Worm (Caenorhabditis elegans): ENCODE results near the gene cest-8.

cest-8 gene

ce11 chrX:12181606-12182005 lies 37.9 kb upstream of the cest-8 start:
- TF ChIP-seq W03F9.2 (tag; optimal IDR thresholded peaks at IDR 0.05), result no peak
- no peak for TF ChIP-seq dao-5 (tag; optimal IDR thresholded peaks at IDR 0.05)
- no peak for TF ChIP-seq him-1 (tag; optimal IDR thresholded peaks at IDR 0.05)

DNA sequence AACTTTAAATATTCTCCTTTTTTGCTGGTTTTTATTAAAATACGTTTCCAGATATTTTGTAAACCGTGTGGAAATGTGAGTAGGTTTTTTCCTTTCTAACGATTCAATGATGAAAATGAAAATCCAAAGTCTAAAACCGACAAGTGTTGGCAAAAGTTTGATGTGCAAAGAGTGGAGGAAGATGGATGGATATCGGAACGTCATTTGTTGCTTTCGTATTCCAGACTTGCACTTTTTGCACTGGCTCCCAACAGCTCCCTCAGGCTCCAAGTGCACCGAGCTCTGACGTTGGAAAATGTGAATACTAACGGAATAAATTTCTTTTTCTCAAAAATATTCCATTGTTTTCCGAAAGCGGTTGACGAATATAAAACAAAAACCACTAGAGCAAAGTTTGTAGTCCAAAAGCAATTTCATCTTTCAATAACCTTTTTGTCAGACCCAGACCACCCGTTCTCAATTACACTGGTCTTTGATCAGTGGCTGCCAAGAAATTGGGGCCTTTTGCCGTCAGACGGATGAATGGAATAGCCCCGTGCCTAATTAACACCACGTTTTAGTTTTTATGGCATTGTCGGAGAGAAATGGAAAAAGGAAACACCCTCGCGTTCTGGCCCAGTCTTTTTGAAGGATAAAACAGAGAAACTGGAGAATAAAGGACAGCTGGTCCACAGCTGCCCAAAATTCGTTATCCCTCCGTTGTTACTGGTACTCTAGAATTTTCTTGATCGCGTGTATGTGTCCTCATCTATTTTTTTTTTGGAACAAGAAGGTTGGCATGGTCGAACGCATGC lies 36.6 kb upstream of the cest-8 start:
- TF ChIP-seq him-1 (tag; optimal IDR thresholded peaks at IDR 0.05), result no peak
- TF ChIP-seq W03F9.2 (tag; optimal IDR thresholded peaks at IDR 0.05), result no peak
- TF ChIP-seq dao-5 (tag; optimal IDR thresholded peaks at IDR 0.05), result no peak

DNA sequence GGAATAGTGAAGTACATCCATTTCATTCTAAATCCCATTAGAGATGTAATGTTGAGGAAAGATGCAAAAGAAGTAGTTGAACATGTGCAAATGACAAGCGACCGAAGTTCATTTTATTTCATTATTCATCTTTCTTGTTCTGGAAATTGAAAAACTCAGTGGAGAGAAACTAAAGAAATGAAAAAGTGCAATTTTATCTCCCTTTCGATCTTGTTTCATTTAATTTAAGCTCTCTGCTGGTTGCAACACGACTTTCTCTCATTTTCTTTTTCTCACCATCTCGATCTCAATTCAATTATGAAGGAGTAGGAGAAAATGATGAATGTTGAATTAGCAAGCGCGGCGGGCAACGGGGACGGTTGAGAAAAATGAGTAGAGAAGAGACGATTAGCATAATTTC lies 35.1 kb upstream of the cest-8 start:
- TF ChIP-seq W03F9.2 (tag; optimal IDR thresholded peaks at IDR 0.05) (no peak), him-1 (tag; optimal IDR thresholded peaks at IDR 0.05) (no peak), dao-5 (tag; optimal IDR thresholded peaks at IDR 0.05) (no peak)

- TF ChIP-seq W03F9.2 (tag; optimal IDR thresholded peaks at IDR 0.05), result no peak
- no peak for TF ChIP-seq dao-5 (tag; optimal IDR thresholded peaks at IDR 0.05)
- TF ChIP-seq him-1 (tag; optimal IDR thresholded peaks at IDR 0.05), result no peak
These were observed 33.5 kb upstream of the cest-8 start for ce11 chrX:12185847-12186559.

DNA sequence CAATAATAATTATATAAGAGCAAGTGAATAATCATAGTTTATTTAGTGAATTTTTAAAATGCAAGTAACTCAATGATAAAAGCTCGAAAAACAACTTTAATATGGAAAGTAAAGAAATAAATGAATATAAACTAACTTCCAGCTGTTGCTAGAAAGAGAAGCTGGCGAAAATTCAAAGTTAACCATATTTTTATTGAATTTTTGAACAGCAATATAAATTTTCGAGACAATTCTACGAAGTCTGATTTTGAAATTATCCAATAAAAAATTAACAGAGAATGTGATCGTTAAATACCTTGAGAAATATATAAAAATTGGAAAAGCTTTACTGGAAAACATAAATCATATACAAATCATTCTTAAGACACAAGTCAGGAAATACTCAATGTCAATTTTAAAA lies 32.9 kb upstream of the cest-8 start:
- TF ChIP-seq dao-5 (tag; optimal IDR thresholded peaks at IDR 0.05) (no peak), him-1 (tag; optimal IDR thresholded peaks at IDR 0.05) (no peak), W03F9.2 (tag; optimal IDR thresholded peaks at IDR 0.05) (no peak)

DNA sequence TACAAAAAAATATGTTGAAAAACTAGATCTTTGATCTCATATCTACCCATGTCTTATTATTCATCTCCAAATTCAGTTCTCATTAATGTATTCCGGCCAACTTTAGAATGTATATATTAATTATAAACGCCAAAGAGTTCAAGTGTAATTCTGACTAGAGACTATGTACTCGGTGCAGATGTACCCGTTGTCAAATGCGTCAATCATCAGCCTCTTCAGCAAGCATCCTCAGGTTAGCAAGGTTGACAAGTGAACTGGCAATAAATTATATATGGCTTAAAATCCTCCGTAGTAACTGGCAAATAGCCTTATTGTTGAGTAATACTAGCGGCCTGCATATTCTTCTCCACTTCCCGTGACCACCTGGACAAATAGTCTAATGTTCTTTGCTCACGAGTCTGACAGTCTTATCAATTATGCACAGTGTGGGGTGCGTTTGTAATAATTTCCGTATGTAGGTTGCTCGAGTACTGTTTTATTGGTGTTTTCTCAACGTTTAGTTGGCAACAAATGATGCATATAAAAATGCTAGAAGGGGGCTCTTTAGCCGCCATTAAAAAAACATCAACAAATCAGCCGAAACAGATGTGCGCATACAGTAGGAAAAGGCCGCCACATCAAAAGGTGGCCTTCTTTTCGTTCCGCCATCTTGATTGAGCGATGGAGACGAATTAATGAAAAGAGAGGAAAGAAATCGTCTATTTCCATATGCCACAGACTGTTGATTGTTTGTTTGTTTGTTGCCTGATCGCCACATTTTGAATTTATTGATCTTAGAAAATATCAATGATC lies 31.0 kb upstream of the cest-8 start:
- no peak for TF ChIP-seq him-1 (tag; optimal IDR thresholded peaks at IDR 0.05)
- TF ChIP-seq W03F9.2 (tag; optimal IDR thresholded peaks at IDR 0.05), result no peak
- TF ChIP-seq dao-5 (tag; optimal IDR thresholded peaks at IDR 0.05), result no peak

- TF ChIP-seq him-1 (tag; optimal IDR thresholded peaks at IDR 0.05), result no peak
- no peak for TF ChIP-seq dao-5 (tag; optimal IDR thresholded peaks at IDR 0.05)
- no peak for TF ChIP-seq W03F9.2 (tag; optimal IDR thresholded peaks at IDR 0.05)
These were observed 22.1 kb upstream of the cest-8 start for ce11 chrX:12197367-12197766.

- no peak for TF ChIP-seq dao-5 (tag; optimal IDR thresholded peaks at IDR 0.05)
- TF ChIP-seq W03F9.2 (tag; optimal IDR thresholded peaks at IDR 0.05), result no peak
- peak; percentile 15 for TF ChIP-seq him-1 (tag; optimal IDR thresholded peaks at IDR 0.05)
These were observed 21.2 kb upstream of the cest-8 start for ce11 chrX:12198298-12198697.

DNA sequence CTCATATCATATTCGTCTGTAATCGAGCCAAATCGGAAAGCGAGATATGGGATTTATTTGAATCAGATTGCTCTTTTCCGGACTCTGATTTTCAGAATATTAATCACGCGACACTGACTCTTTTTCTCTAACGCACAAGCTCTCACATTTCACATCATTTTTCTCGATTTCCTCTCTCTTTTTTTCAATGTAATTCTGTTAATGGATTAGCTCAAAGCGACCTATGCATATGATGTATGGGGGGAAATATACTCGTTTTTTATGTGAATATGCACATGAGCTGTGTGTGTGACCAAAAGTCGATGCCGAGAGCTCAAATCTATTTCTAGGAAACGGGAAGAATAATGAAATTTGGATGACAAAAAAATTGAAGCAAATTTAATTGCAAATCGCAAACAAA lies 18.9 kb upstream of the cest-8 start:
- no peak for TF ChIP-seq him-1 (tag; optimal IDR thresholded peaks at IDR 0.05)
- TF ChIP-seq W03F9.2 (tag; optimal IDR thresholded peaks at IDR 0.05), result no peak
- TF ChIP-seq dao-5 (tag; optimal IDR thresholded peaks at IDR 0.05), result no peak

ce11 chrX:12201435-12201834 lies 18.0 kb upstream of the cest-8 start:
- no peak for TF ChIP-seq W03F9.2 (tag; optimal IDR thresholded peaks at IDR 0.05)
- no peak for TF ChIP-seq him-1 (tag; optimal IDR thresholded peaks at IDR 0.05)
- TF ChIP-seq dao-5 (tag; optimal IDR thresholded peaks at IDR 0.05), result no peak

ce11 chrX:12201840-12202239 lies 17.6 kb upstream of the cest-8 start:
- TF ChIP-seq him-1 (tag; optimal IDR thresholded peaks at IDR 0.05), result no peak
- no peak for TF ChIP-seq W03F9.2 (tag; optimal IDR thresholded peaks at IDR 0.05)
- no peak for TF ChIP-seq dao-5 (tag; optimal IDR thresholded peaks at IDR 0.05)

ce11 chrX:12204334-12204733 lies 15.1 kb upstream of the cest-8 start:
- no peak for TF ChIP-seq dao-5 (tag; optimal IDR thresholded peaks at IDR 0.05)

DNA sequence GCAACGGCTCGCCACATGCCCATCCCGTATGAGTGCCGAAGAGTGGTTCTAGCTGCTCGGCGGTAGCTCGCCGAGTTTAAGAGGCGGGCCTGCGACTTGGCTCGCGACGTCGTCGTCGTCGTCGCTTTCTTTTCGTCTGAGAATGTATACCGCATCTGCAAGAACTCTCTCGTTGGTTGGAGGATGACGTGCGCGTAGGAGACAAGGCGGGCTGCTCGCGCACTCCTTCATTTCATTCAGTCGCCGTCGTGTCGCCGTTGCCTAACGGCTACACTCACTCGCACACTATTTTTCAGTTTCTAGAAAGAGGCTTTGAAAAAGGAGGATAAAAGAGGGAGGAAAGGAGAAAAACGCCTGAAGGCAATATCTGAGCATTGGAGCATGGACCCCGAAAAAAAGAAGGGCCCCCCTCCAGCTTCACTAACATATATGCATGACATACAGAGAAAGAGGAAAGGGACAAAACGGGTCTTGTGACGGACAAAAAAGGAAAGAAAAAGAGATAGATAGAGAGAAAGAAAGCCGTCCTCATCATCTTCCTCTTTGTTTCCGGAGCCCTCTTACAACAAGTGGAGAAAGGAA lies 13.9 kb upstream of the cest-8 start:
- TF ChIP-seq dao-5 (tag; optimal IDR thresholded peaks at IDR 0.05) (no peak), him-1 (tag; optimal IDR thresholded peaks at IDR 0.05) (peak; percentile 76), W03F9.2 (tag; optimal IDR thresholded peaks at IDR 0.05) (no peak)

DNA sequence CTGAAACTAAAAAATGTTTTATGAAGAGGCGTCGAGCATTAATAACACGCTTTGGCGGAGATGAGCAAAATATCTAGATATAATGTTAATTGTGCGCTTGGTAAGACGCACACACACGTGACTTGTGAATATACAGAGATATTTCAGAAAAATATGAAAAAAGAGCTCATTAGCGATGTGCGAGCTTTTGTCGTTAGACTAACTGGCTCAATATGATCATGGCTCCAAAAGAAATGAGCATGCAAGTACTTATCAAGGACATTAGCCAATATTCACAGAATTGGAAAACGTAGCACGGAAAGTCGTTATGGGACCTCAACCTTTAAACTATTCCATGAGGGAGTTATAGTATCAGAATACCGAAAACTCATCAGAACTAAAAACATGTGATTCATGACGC lies 12.4 kb upstream of the cest-8 start:
- no peak for TF ChIP-seq W03F9.2 (tag; optimal IDR thresholded peaks at IDR 0.05)
- no peak for TF ChIP-seq dao-5 (tag; optimal IDR thresholded peaks at IDR 0.05)
- no peak for TF ChIP-seq him-1 (tag; optimal IDR thresholded peaks at IDR 0.05)
